Fruit fly (Drosophila melanogaster): ENCODE measurements around the gene CG43922.

The CG43922 gene

dm6 chr2L:6275981-6276380 is 32.6 kb downstream of the CG43922 start:
- TF ChIP-seq foxo (GFP tag; optimal IDR thresholded peaks at IDR 0.05), result no peak
- TF ChIP-seq psq (GFP tag; optimal IDR thresholded peaks at IDR 0.05), result no peak
- TF ChIP-seq Abd-B (GFP tag; optimal IDR thresholded peaks at IDR 0.05), result no peak
- no peak for TF ChIP-seq CrebA (GFP tag; optimal IDR thresholded peaks at IDR 0.05; ENCODE audit: borderline replicate concordance)

DNA sequence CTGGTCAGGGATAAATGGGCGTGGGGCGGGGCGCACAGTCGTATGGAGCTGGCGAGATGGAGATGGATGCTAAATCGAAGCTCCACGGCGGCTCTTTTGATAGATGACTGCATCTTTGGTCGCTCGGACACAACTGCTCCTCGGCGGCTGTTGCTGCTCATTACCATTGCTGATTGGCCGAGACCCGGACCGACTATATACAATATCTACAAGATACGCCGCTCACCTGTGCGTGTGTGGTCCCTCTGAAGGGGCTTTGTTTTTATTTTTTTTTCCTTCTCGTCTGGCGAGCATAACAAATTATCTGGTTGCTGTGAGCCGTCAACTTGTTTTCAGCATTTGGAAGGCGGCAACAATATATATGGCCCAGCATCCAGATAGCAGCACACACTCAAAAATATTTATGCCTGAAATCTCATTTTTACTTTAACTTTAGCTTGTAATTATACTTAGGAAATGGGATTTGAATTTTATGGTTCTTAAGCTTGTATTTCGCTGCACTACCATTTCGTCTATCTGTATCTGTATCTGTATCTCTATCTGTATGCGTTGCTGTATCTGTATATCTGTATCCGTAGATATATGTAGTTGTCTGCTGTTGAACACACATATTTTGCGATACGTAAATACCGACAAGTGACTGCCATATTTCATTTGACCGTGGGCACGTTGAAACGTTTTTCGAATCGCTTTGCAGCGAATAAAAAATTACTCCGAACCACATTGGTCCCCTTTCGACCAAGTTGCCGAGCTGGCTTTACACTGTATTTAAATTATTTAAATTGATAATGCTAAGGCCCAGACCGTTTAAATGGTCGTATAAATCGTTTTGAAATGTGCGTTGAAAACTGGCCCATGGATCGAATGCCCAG is 34.4 kb downstream of the CG43922 start:
- TF ChIP-seq jim (GFP tag; optimal IDR thresholded peaks at IDR 0.05) (no peak), brk (GFP tag; optimal IDR thresholded peaks at IDR 0.05) (no peak), Hnf4 (GFP tag; optimal IDR thresholded peaks at IDR 0.05) (no peak), CG9705 (GFP tag; optimal IDR thresholded peaks at IDR 0.05) (no peak), sv (GFP tag; optimal IDR thresholded peaks at IDR 0.05) (no peak), Rel (GFP tag; optimal IDR thresholded peaks at IDR 0.05) (no peak), Rel (tag; optimal IDR thresholded peaks at IDR 0.05) (no peak), HLH106 (tag; optimal IDR thresholded peaks at IDR 0.05) (peak; percentile 18), foxo (GFP tag; optimal IDR thresholded peaks at IDR 0.05) (peak in 1 of 2 experiments; percentile 41), Mio (GFP tag; optimal IDR thresholded peaks at IDR 0.05) (no peak), Dfd (GFP tag; optimal IDR thresholded peaks at IDR 0.05) (no peak), GATAd (GFP tag; optimal IDR thresholded peaks at IDR 0.05) (no peak), ey (GFP tag; optimal IDR thresholded peaks at IDR 0.05) (peak; percentile 1), lola (GFP tag; optimal IDR thresholded peaks at IDR 0.05) (no peak), Abd-B (GFP tag; optimal IDR thresholded peaks at IDR 0.05) (no peak), h (GFP tag; optimal IDR thresholded peaks at IDR 0.05) (peak; percentile 61), fru (GFP tag; optimal IDR thresholded peaks at IDR 0.05) (peak; percentile 44), N (GFP tag; optimal IDR thresholded peaks at IDR 0.05) (no peak), Hr83 (GFP tag; optimal IDR thresholded peaks at IDR 0.05; ENCODE audit: poor library complexity, severe bottlenecking) (no peak), dl (GFP tag; optimal IDR thresholded peaks at IDR 0.05; ENCODE audit: insufficient read depth in 1 of 2, partially characterized antibody in 2 of 2) (no peak), CrebA (GFP tag; optimal IDR thresholded peaks at IDR 0.05; ENCODE audit: borderline replicate concordance) (no peak), dmrt93B (GFP tag; optimal IDR thresholded peaks at IDR 0.05) (no peak), OdsH (GFP tag; optimal IDR thresholded peaks at IDR 0.05) (peak; percentile 2), rgr (GFP tag; optimal IDR thresholded peaks at IDR 0.05) (peak; percentile 8), psq (GFP tag; optimal IDR thresholded peaks at IDR 0.05) (no peak), woc (GFP tag; optimal IDR thresholded peaks at IDR 0.05) (no peak), usp (GFP tag; optimal IDR thresholded peaks at IDR 0.05) (no peak), Myc (optimal IDR thresholded peaks at IDR 0.05) (no peak)

DNA sequence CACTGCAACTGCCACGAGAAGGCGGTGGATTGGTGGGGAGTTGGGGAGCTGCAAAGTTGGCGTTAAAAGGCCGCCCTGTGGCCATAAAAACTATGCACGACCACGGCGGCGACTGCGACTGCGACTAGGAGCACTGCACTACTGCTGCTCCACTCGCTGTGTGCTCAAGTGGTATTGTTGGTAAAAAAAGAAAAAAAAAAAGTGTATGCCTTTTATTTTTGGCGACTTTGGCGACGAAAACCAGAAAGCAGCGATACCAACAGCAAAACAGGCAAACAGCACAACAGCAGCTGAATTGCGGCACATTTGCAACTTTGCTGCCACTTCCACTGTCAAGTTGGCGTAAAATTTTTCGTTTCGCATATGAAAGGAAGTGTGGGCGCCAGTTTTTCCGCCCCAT is 37.2 kb downstream of the CG43922 start:
- TF ChIP-seq brk (GFP tag; optimal IDR thresholded peaks at IDR 0.05) (no peak), dmrt93B (GFP tag; optimal IDR thresholded peaks at IDR 0.05) (no peak), GATAd (GFP tag; optimal IDR thresholded peaks at IDR 0.05) (no peak), woc (GFP tag; optimal IDR thresholded peaks at IDR 0.05) (no peak), sv (GFP tag; optimal IDR thresholded peaks at IDR 0.05) (no peak), foxo (GFP tag; optimal IDR thresholded peaks at IDR 0.05) (no peak), tai (GFP tag; optimal IDR thresholded peaks at IDR 0.05) (no peak), usp (GFP tag; optimal IDR thresholded peaks at IDR 0.05) (no peak), Hr78 (GFP tag; optimal IDR thresholded peaks at IDR 0.05) (no peak), CrebA (GFP tag; optimal IDR thresholded peaks at IDR 0.05; ENCODE audit: borderline replicate concordance) (no peak), br (GFP tag; optimal IDR thresholded peaks at IDR 0.05) (no peak), CG9705 (GFP tag; optimal IDR thresholded peaks at IDR 0.05) (no peak), Jra (GFP tag; optimal IDR thresholded peaks at IDR 0.05) (no peak), Vsx2 (GFP tag; optimal IDR thresholded peaks at IDR 0.05; ENCODE audit: partially characterized antibody) (no peak), N (GFP tag; optimal IDR thresholded peaks at IDR 0.05) (no peak), HLH106 (tag; optimal IDR thresholded peaks at IDR 0.05) (no peak), ey (GFP tag; optimal IDR thresholded peaks at IDR 0.05) (no peak), Mio (GFP tag; optimal IDR thresholded peaks at IDR 0.05) (no peak), fru (GFP tag; optimal IDR thresholded peaks at IDR 0.05) (no peak), pan (optimal IDR thresholded peaks at IDR 0.05) (no peak)

Data from whole organism, wandering third instar larva.